Worm (Caenorhabditis elegans) whole organism, L1 larva: ENCODE measurements around the gene let-19.

ENCODE experiments used
- dpl-1 ChIP-seq, 3 experiments: fragments of 150-350 bp in 2 of 3; sonication (generic microtip) in 1 of 3; optimal IDR thresholded peaks; 2 replicates each; lab custom pipeline; 2014 to 2017; ENCODE audit warnings: missing biosample characterization in 3 of 3, missing genetic modification characterization in 3 of 3, missing genetic modification reagents in 3 of 3
- elt-3 ChIP-seq, 6 experiments: fragments of 150-350 bp in 1 of 6; sonication (generic microtip); optimal IDR thresholded peaks; 2 replicates each; lab custom pipeline; 2017 to 2018; ENCODE audit warnings: missing biosample characterization in 6 of 6, missing genetic modification characterization in 6 of 6, inconsistent platforms in 1 of 6
- hlh-17 ChIP-seq: fragments of 200-800 bp; sonication (Bioruptor generic); optimal IDR thresholded peaks from 2 replicates; lab custom pipeline; 2018; ENCODE audit warnings: missing genetic modification characterization, mild to moderate bottlenecking, missing compliant biosample characterization, moderate library complexity, borderline replicate concordance
- jun-1 ChIP-seq: fragments of 150-350 bp; optimal IDR thresholded peaks from 2 replicates; lab custom pipeline; 2014; ENCODE audit warnings: missing biosample characterization, missing genetic modification reagents, missing genetic modification characterization
- lin-13 ChIP-seq: fragments of 150-350 bp; optimal IDR thresholded peaks from 2 replicates; lab custom pipeline; 2014; ENCODE audit warnings: missing biosample characterization, missing genetic modification reagents, missing genetic modification characterization
- lin-15B ChIP-seq: fragments of 150-350 bp; sonication (generic microtip); optimal IDR thresholded peaks from 3 replicates; lab custom pipeline; 2014; ENCODE audit warnings: missing biosample characterization, missing genetic modification characterization
- lin-35 ChIP-seq, 2 experiments: fragments of 150-350 bp; optimal IDR thresholded peaks; 2 replicates each; lab custom pipeline; 2014; ENCODE audit warnings: missing biosample characterization in 2 of 2, missing genetic modification characterization in 2 of 2, missing genetic modification reagents in 2 of 2
- nhr-237 ChIP-seq: fragments of 150-350 bp; optimal IDR thresholded peaks from 2 replicates; lab custom pipeline; 2014; ENCODE audit warnings: missing biosample characterization, missing genetic modification characterization
- rnt-1 ChIP-seq: sonication (generic microtip); optimal IDR thresholded peaks from 2 replicates; lab custom pipeline; 2016; ENCODE audit warnings: mild to moderate bottlenecking, missing genetic modification characterization, moderate library complexity, missing compliant biosample characterization
- sox-4 ChIP-seq: sonication (generic microtip); optimal IDR thresholded peaks from 2 replicates; lab custom pipeline; 2016; ENCODE audit warnings: missing genetic modification characterization, missing compliant biosample characterization
- unc-62 ChIP-seq: fragments of 150-350 bp; optimal IDR thresholded peaks from 2 replicates; lab custom pipeline; 2014; ENCODE audit warnings: missing biosample characterization, missing genetic modification reagents, missing genetic modification characterization
- unc-86 ChIP-seq: sonication (generic microtip); optimal IDR thresholded peaks from 2 replicates; lab custom pipeline; 2016; ENCODE audit warnings: missing genetic modification characterization, missing compliant biosample characterization
- ztf-4 ChIP-seq: fragments of 150-350 bp; optimal IDR thresholded peaks from 2 replicates; lab custom pipeline; 2014; ENCODE audit warnings: missing biosample characterization, missing genetic modification characterization

DNA sequence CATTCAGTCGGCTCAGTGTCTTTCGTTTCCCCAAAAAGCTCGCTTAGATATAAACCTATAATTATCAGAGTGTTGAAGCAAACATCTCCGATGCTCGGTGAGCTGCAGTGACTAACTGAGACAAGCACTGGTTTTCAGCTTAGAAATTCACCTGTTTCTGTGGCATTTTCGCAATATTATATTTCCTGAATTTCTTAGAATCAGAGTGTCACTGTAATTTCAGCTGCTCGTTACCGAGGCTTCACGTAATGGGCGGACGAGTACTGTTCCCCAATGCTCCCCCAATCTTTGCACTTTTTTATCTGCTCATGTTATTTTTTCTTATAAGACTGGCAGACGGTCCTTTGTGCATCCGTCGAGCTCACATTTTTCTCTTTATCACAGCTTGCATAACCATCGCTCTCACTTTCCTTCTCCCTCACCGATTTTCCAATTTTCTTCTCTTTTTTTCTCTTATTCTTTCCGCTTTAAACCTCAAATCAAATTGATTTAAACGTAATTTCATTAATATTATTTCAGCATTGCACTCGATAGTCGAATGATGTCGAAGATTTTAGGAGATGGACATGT lies 48.7 kb upstream of the let-19 start, which contains the start of gene trcs-2:
- TF ChIP-seq unc-62 (GFP tag; lab: Kevin White, UChicago): no peak
- TF ChIP-seq hlh-17 (GFP tag; lab: Kevin White, UChicago): no peak
- TF ChIP-seq dpl-1 (GFP tag; optimal IDR thresholded peaks at IDR 0.05; lab: Kevin White, UChicago): no peak
- no peak for TF ChIP-seq elt-3 (tag; optimal IDR thresholded peaks at IDR 0.05; lab: Kevin White, UChicago)
- no peak for TF ChIP-seq sox-4 (tag; lab: Kevin White, UChicago)
- no peak for TF ChIP-seq rnt-1 (tag; lab: Kevin White, UChicago)
- TF ChIP-seq lin-35 (GFP tag; optimal IDR thresholded peaks at IDR 0.05; lab: Kevin White, UChicago): no peak
- TF ChIP-seq jun-1 (tag; lab: Kevin White, UChicago): no peak
- no peak for TF ChIP-seq unc-86 (tag; lab: Kevin White, UChicago)
- no peak for TF ChIP-seq ztf-4 (tag; lab: Kevin White, UChicago)
- TF ChIP-seq nhr-237 (tag; lab: Kevin White, UChicago): no peak
- no peak for TF ChIP-seq lin-13
- no peak for TF ChIP-seq lin-15B
